In genomic region chrIV:14562649-14563268, ce11 we compare ENCODE assay signal across 6 worm cellular contexts.
A peak's percentile ranks its signal among the peaks of the same experiment; 100 is the strongest.
TF ChIP-seq lines count a peak whose summit lies in the region.

No protein-coding gene starts in this region.

TF ChIP-seq in whole organism, L1 larva, 84 proteins besides CTCF, POLR2A, EP300 and RAD21:
- no peak for TF ChIP-seq pax-3 (tag; optimal IDR thresholded peaks at IDR 0.05; lab: Kevin White, UChicago)
- TF ChIP-seq elt-2 (tag; optimal IDR thresholded peaks at IDR 0.05; lab: Kevin White, UChicago): peak; percentile 32
- peak; percentile 43 for TF ChIP-seq snpc-4 (tag; optimal IDR thresholded peaks at IDR 0.05; lab: Kevin White, UChicago)
- TF ChIP-seq nhr-85 (tag; lab: Kevin White, UChicago): peak; percentile 20

TF ChIP-seq in whole organism, L2 larva, 48 proteins besides CTCF, POLR2A, EP300 and RAD21:
- TF ChIP-seq skn-1 (tag; optimal IDR thresholded peaks at IDR 0.05; lab: Kevin White, UChicago) (no peak), nhr-129 (tag; optimal IDR thresholded peaks at IDR 0.05; lab: Kevin White, UChicago) (peak; percentile 50), snpc-4 (tag; optimal IDR thresholded peaks at IDR 0.05; lab: Kevin White, UChicago) (peak; percentile 25), F13H6.1 (tag; optimal IDR thresholded peaks at IDR 0.05; lab: Kevin White, UChicago) (peak; percentile 9), lin-13 (GFP tag; optimal IDR thresholded peaks at IDR 0.05; lab: Kevin White, UChicago) (no peak), ZK546.5 (tag; optimal IDR thresholded peaks at IDR 0.05; lab: Kevin White, UChicago) (no peak), fos-1 (tag; optimal IDR thresholded peaks at IDR 0.05; lab: Kevin White, UChicago) (peak; percentile 19)

TF ChIP-seq in whole organism, L3 larva, 47 proteins besides CTCF, POLR2A, EP300 and RAD21:
- TF ChIP-seq pqm-1 (tag; optimal IDR thresholded peaks at IDR 0.05; lab: Kevin White, UChicago): peak; percentile 13
- peak; percentile 34 for TF ChIP-seq pha-4 (tag; optimal IDR thresholded peaks at IDR 0.05; lab: Kevin White, UChicago)
- peak; percentile 50 for TF ChIP-seq elt-2 (tag; optimal IDR thresholded peaks at IDR 0.05; lab: Kevin White, UChicago)
- peak; percentile 3 for TF ChIP-seq snpc-4 (tag; optimal IDR thresholded peaks at IDR 0.05; lab: Kevin White, UChicago)
- no peak for TF ChIP-seq fkh-10 (GFP tag; optimal IDR thresholded peaks at IDR 0.05; lab: Kevin White, UChicago)

TF ChIP-seq in whole organism, L4 larva, 104 proteins besides CTCF, POLR2A, EP300 and RAD21:
- TF ChIP-seq ceh-32 (tag; optimal IDR thresholded peaks at IDR 0.05; lab: Kevin White, UChicago; ENCODE audit: poor library complexity): no peak
- peak; percentile 74; the same call in 1 of the 2 replicates for TF ChIP-seq snpc-1.2 (GFP tag; IDR thresholded peaks at IDR 0.05; lab: Robert Waterston, UW)
- TF ChIP-seq pqm-1 (tag; optimal IDR thresholded peaks at IDR 0.05; lab: Kevin White, UChicago): peak; percentile 75
- no peak for TF ChIP-seq pha-4 (GFP tag; IDR thresholded peaks at IDR 0.05; lab: Robert Waterston, UW)
- peak; percentile 31 for TF ChIP-seq pha-4 (tag; optimal IDR thresholded peaks at IDR 0.05; lab: Kevin White, UChicago)
- no peak for TF ChIP-seq ztf-7 (tag; optimal IDR thresholded peaks at IDR 0.05; lab: Kevin White, UChicago)
- peak in 1 of 2 experiments; percentile 80 for TF ChIP-seq unc-62 (GFP tag; optimal IDR thresholded peaks at IDR 0.05 in 1 of 2; lab: Kevin White, UChicago)
- TF ChIP-seq unc-62 (tag; optimal IDR thresholded peaks at IDR 0.05; lab: Kevin White, UChicago): no peak
- peak; percentile 14 for TF ChIP-seq dve-1 (tag; optimal IDR thresholded peaks at IDR 0.05; lab: Kevin White, UChicago; ENCODE audit: insufficient read depth)
- no peak for TF ChIP-seq zfp-2 (tag; optimal IDR thresholded peaks at IDR 0.05; lab: Kevin White, UChicago)
- TF ChIP-seq ztf-11 (tag; optimal IDR thresholded peaks at IDR 0.05; lab: Kevin White, UChicago): no peak
- no peak for TF ChIP-seq tag-97 (GFP tag; IDR thresholded peaks at IDR 0.05; lab: Robert Waterston, UW)
- TF ChIP-seq daf-16 (GFP tag; optimal IDR thresholded peaks at IDR 0.05; lab: Kevin White, UChicago): no peak
- peak; percentile 40 for TF ChIP-seq daf-16 (tag; optimal IDR thresholded peaks at IDR 0.05; lab: Kevin White, UChicago)
TF ChIP-seq in whole organism, L4 larva: peak in this region for 6.

TF ChIP-seq in whole organism, late embryonic, 69 proteins besides CTCF, POLR2A, EP300 and RAD21:
- TF ChIP-seq ceh-6 (GFP tag; optimal IDR thresholded peaks at IDR 0.05; lab: Kevin White, UChicago) (no peak), pha-4 (tag; optimal IDR thresholded peaks at IDR 0.05; lab: Kevin White, UChicago) (no peak), ttx-3 (tag; optimal IDR thresholded peaks at IDR 0.05; lab: Kevin White, UChicago) (no peak), ceh-31 (tag; optimal IDR thresholded peaks at IDR 0.05; lab: Kevin White, UChicago) (no peak), elt-2 (tag; optimal IDR thresholded peaks at IDR 0.05; lab: Kevin White, UChicago) (peak; percentile 19), ref-2 (tag; optimal IDR thresholded peaks at IDR 0.05; lab: Kevin White, UChicago) (no peak)
TF ChIP-seq in whole organism, late embryonic: peak in this region for 1.

TF ChIP-seq in whole organism, young adult, 124 proteins besides CTCF, POLR2A, EP300 and RAD21:
- TF ChIP-seq F57A8.1 (GFP tag; optimal IDR thresholded peaks at IDR 0.05; lab: Kevin White, UChicago) (no peak), nfya-2 (GFP tag; IDR thresholded peaks at IDR 0.05; lab: Robert Waterston, UW) (no peak), egl-18 (GFP tag; IDR thresholded peaks at IDR 0.05; lab: Robert Waterston, UW) (no peak), let-607 (tag; optimal IDR thresholded peaks at IDR 0.05; lab: Kevin White, UChicago) (no peak), lsl-1 (GFP tag; optimal IDR thresholded peaks at IDR 0.05; lab: Kevin White, UChicago) (no peak), snpc-4 (GFP tag; optimal IDR thresholded peaks at IDR 0.05; lab: Kevin White, UChicago) (peak; percentile 34), snpc-4 (tag; optimal IDR thresholded peaks at IDR 0.05; lab: Kevin White, UChicago) (peak; percentile 8 to 87 (median 44)), let-526 (GFP tag; IDR thresholded peaks at IDR 0.05; lab: Robert Waterston, UW) (no peak), nhr-80 (tag; optimal IDR thresholded peaks at IDR 0.05; lab: Kevin White, UChicago) (peak; percentile 44), attf-6 (GFP tag; IDR thresholded peaks at IDR 0.05; lab: Robert Waterston, UW) (peak; percentile 27; the same call in 1 of the 2 replicates)
TF ChIP-seq in whole organism, young adult: peak in this region for 3.
